Fruit fly (Drosophila melanogaster) whole organism, larva: ENCODE results near the gene Send1.
A peak's percentile ranks its signal among the peaks of the same experiment; 100 is the strongest.

ENCODE experiments used
- noc ChIP-seq: fragments of 200-800 bp; sonication (Bioruptor generic); optimal IDR thresholded peaks from 3 replicates; lab custom pipeline; 2019; ENCODE audit warnings: missing biosample characterization, mild to moderate bottlenecking, missing genetic modification characterization, moderate library complexity

The Send1 gene

dm6 chr2L:2239284-2239683, 15.6 kb downstream of the Send1 start, which contains the start of gene Tengl2:
Tengl2 (minus strand) TSS chr2L:2239384.
- TF ChIP-seq noc (tag; lab: Kevin White, UChicago) = no peak

DNA sequence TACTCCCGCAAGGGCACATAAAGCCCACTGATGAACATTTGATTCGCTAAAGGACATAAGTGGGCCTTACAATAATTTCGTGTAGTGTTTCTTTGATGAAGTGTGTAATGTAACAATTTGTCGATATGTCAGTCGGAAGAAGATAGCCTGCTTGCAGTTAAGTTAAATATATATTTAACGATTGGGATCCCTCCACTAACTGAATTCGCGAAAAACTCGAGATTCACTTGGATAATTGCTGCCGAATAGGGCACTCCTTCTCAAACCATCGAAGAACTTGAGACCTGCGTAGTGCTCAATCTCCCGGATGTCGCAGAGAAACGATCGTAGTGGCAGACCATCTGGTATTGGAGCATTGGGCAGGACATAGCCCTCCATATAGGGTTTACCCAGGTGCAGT, 16.7 kb downstream of the Send1 start, which contains the start of gene Tengl3:
TSS of gene Tengl3 (minus strand) at position 101 of the 400 bp plus-strand sequence.
- TF ChIP-seq noc (tag; lab: Kevin White, UChicago) = no peak

DNA sequence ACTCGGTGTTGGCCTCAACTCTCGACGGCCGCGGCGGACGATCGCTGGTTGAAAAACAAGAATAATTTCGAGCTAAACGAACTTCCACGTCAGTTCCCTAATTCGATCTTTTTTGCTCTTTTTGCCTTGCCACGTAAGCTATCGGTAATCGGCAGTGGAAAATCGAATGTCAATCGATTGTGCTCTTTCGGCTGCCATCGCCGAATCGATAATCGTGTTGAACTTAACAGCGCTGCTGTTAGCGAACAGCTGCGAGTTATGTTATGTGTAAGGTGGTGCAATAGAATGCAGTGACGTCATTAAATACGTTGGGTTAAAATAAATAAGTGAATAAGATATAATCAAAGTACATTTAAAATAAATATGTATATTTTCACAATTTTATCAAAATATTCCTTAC, 18.1 kb downstream of the Send1 start, which contains the start of gene Sec24CD:
TSS of gene Sec24CD (minus strand) at position 123 of the 400 bp plus-strand sequence.
- no peak for TF ChIP-seq noc (tag; lab: Kevin White, UChicago)

- peak; percentile 7 for TF ChIP-seq noc (tag; lab: Kevin White, UChicago)
Observed at dm6 chr2L:2228179-2228849, 26.5 kb downstream of the Send1 start.

DNA sequence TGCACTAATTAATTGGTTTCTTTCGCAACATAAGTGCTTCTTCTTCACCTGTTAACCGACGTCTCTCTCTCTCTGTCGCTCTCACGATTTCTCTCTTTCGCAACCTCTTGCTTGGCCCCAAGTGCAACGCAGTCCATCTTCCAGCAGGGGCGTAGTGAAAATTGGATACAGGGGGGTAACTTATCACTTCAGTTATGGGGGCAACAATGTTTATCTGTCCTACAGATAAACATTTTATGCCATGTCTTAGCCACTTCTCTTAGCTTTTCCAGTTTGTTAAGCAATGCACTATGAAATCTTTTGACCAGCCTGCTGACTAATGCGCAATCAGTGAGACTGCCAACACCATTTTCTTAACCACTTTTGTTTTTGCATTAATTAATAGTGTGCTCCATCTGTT, 27.5 kb downstream of the Send1 start:
- TF ChIP-seq noc (tag; lab: Kevin White, UChicago) = peak; percentile 12

dm6 chr2L:2226259-2227121, 28.4 kb downstream of the Send1 start, which contains the start of the genes CG15387 and sau:
CG15387 (minus strand) TSS chr2L:2226294.
sau (plus strand) TSS chr2L:2226342.
- peak; percentile 88 for TF ChIP-seq noc (tag; lab: Kevin White, UChicago)

DNA sequence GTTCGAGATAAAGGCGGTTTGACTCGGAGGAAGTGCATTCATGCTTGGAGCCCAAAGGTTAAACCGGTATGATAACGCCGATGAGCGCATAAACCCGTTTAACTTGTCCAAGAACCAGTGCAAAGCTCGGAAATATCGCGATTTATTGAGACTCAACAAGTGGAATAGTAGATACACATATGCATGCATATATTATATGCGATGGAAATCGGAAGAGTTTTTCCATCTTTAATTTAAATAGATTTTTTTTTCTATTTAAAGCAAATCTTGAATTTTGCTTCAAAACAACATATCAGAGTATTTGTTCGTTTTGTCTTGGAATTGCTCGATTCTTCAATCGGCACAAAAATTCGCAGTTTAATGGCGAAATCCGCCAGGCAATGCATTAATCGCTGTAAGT, 32.5 kb downstream of the Send1 start:
- no peak for TF ChIP-seq noc (tag; lab: Kevin White, UChicago)

DNA sequence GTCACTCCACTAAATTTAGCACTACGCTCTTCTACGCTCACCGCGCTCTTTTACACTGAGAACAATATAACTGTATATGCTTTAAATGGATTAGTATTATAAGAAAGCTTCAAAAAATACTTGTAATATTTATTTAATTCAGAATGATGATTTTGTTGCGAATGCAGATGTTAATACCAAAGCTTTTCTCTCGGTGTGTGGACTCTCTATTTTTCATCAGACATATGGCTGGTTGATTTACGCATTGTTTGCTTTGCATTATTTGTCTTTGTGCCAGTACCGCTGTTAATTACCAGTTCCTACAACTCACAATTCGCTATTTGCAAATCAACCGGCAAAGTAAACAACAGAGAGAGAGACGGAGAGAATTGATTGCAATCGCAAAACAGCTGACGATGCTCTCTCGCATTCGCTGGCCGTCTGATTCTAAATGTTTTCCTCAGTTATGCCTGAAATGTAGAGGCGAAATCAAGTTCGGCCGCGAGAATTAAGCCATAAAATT, 33.1 kb downstream of the Send1 start:
- TF ChIP-seq noc (tag; lab: Kevin White, UChicago) = peak; percentile 100

dm6 chr2L:2220573-2221332, 34.1 kb downstream of the Send1 start, which contains the start of gene papi:
papi (plus strand) TSS chr2L:2220748.
- peak; percentile 41 for TF ChIP-seq noc (tag; lab: Kevin White, UChicago)

DNA sequence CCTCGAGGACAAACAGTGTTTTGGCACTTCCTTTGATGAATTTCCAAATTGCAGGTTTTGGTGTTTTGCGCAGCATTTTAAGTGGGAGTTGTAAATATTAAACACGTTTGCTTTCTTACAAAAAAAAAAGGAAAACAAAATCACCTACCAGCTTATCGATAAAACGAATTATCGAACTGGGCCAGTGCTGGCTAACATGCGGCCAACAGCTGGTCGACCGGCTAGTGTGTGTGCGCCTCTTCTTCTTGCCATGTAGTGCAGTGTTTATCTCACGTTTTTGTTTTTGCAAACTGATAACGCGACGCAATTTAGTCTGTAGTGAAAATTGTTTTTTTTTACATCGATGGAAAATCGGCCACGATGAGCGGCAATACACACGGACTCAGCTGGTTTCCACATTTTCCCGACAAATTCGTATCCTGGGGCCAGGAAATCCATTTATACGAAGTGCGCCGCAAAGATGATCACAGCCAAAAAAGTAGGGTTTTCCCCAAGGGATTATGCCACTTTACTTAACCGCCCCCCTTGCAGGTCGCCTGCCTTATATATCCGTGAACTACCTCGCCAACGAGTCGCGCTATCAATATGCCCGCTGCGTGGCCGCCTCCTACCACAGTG, 37.7 kb downstream of the Send1 start, which contains the start of the genes CG15386, CG42371 and mio:
TSS of gene CG15386 (minus strand) at position 180 of the 618 bp plus-strand sequence.
TSS of gene CG42371 (minus strand) at position 180 of the 618 bp plus-strand sequence.
TSS of gene mio (plus strand) at position 224 of the 618 bp plus-strand sequence.
- peak; percentile 19 for TF ChIP-seq noc (tag; lab: Kevin White, UChicago)

DNA sequence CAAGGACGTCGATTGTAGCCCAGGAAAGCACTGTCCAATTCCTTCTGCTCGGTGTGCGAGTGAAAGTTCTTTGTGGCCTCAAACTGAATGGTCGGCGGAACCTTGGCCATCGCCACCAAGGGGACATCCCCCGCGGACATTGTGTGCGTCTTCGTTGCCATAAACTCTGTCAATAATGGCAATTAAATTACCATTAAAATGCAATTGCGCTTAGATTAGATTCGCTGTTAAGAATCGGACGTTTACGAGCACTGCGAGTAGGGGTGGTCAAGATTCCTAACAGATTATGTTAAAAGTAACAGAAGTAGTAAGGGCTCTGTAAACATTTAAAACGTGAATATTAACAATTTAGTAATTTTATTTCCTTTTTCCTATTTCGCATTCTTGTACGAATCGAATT, 38.8 kb downstream of the Send1 start, which contains the start of gene daed:
TSS of gene daed (minus strand) at position 247 of the 400 bp plus-strand sequence.
- no peak for TF ChIP-seq noc (tag; lab: Kevin White, UChicago)

DNA sequence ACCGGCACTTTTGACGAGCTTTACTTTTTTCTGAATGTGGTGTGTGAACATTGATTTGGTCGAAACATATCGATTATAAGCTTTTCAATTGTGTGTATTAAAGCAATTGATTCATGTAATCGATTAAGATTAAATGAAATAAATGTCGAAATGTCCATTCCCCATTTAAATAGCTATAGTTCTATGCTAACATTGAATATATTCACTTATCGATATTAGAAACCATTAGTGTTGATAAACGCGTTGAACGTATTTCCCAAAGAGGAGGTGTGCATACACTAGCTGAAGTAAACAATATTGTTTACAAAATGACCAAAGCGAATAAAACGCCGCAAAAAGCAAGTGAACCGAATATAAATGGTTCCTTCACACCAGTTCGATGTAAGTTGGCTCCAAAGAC, 40.8 kb downstream of the Send1 start, which contains the start of the genes Uch and CG34174:
TSS of gene Uch (minus strand) at position 208 of the 400 bp plus-strand sequence.
TSS of gene CG34174 (plus strand) at position 263 of the 400 bp plus-strand sequence.
- TF ChIP-seq noc (tag; lab: Kevin White, UChicago) = peak; percentile 5

DNA sequence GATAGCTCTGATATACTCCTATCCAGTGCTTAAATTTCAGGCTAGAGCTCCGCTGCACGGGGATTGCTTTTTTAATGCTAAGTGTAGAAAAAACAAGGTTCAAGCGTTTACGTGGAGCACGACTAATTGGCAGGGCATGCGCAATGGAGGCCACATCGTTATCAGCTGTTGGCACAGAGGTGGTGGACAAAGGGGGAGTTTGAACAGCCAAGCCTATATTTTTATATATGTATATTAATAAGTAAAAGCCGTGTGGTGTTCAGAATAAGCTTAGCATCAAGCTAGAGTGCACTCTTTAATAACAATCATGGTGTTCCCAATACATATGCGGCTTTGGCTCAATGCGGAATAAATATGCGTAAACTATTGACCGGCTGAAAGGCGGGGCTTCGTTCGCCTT, 42.4 kb downstream of the Send1 start, which contains the start of gene CG15385:
TSS of gene CG15385 (minus strand) at position 94 of the 400 bp plus-strand sequence.
- TF ChIP-seq noc (tag; lab: Kevin White, UChicago) = no peak

- TF ChIP-seq noc (tag; lab: Kevin White, UChicago) = no peak
Observed at dm6 chr2L:2209002-2209401, 45.8 kb downstream of the Send1 start, which contains the start of gene CG33124. CG33124 (minus strand) TSS chr2L:2209102.
